Worm (Caenorhabditis elegans) whole organism, L1 larva: ENCODE measurements around the gene ttbk-2.1.
"Not testable (repeated sequence)": the region's sequence is repeated elsewhere in the genome, so short reads cannot be mapped to it uniquely, and the experiment has no call there.

Source experiments
- Y116A8C.19 ChIP-seq: sonication (generic microtip); optimal IDR thresholded peaks from 2 replicates; lab custom pipeline; 2016; ENCODE audit warnings: missing compliant biosample characterization, missing genetic modification characterization, borderline replicate concordance
- ceh-82 ChIP-seq, 3 experiments: fragments of 150-350 bp in 1 of 3; sonication (generic microtip) in 2 of 3; optimal IDR thresholded peaks; 2 replicates each; lab custom pipeline; 2014 to 2017; ENCODE audit warnings: missing biosample characterization in 3 of 3, missing genetic modification characterization in 3 of 3
- elt-2 ChIP-seq: sonication (generic microtip); optimal IDR thresholded peaks from 2 replicates; lab custom pipeline; 2016; ENCODE audit warnings: missing genetic modification characterization, mild to moderate bottlenecking, inconsistent platforms, missing compliant biosample characterization, missing genetic modification reagents
- elt-3 ChIP-seq, 6 experiments: fragments of 150-350 bp in 1 of 6; sonication (generic microtip); optimal IDR thresholded peaks; 2 replicates each; lab custom pipeline; 2017 to 2018; ENCODE audit warnings: missing biosample characterization in 6 of 6, missing genetic modification characterization in 6 of 6, inconsistent platforms in 1 of 6
- jun-1 ChIP-seq: fragments of 150-350 bp; optimal IDR thresholded peaks from 2 replicates; lab custom pipeline; 2014; ENCODE audit warnings: missing biosample characterization, missing genetic modification reagents, missing genetic modification characterization
- lin-15B ChIP-seq: fragments of 150-350 bp; sonication (generic microtip); optimal IDR thresholded peaks from 3 replicates; lab custom pipeline; 2014; ENCODE audit warnings: missing biosample characterization, missing genetic modification characterization
- tbx-2 ChIP-seq: sonication (generic microtip); optimal IDR thresholded peaks from 2 replicates; lab custom pipeline; 2016; ENCODE audit warnings: missing genetic modification characterization, missing compliant biosample characterization
- zag-1 ChIP-seq: fragments of 150-350 bp; optimal IDR thresholded peaks from 2 replicates; lab custom pipeline; 2014; ENCODE audit warnings: missing biosample characterization, missing genetic modification characterization

DNA sequence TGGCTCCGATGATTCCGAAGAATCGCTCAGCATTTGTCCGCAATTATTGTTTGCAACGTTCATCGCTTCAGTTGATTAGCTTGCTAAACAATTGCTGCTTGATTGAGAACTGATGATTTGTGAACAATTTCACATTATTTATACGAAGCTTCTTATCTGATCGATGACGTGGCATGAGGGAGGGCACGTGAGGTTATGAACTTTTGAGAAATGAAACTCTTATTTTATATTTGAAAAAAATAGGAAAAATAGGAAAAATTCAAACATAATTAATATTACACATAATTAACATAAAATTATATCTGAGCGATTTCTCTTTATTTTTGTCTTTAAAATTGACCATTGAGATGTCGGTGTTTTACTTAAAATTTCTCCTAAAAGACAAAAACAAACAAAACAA lies 3.8 kb upstream of the ttbk-2.1 start, which contains the start of gene F36H12.10:
- not testable (repeated sequence) for TF ChIP-seq ceh-82 (tag; optimal IDR thresholded peaks at IDR 0.05; lab: Kevin White, UChicago); lin-15B; Y116A8C.19 (tag; lab: Kevin White, UChicago); elt-2 (tag; lab: Kevin White, UChicago); zag-1 (tag; lab: Kevin White, UChicago); tbx-2 (tag; lab: Kevin White, UChicago); jun-1 (tag; lab: Kevin White, UChicago); elt-3 (tag; optimal IDR thresholded peaks at IDR 0.05; lab: Kevin White, UChicago)
